Worm (Caenorhabditis elegans) whole organism, midembryonic: ENCODE measurements around the gene let-2.

Experiments used
- T22C8.4 ChIP-seq: fragments of 200-800 bp; sonication (Bioruptor generic); IDR thresholded peaks from 2 replicates; pipeline ENCODE4 v1.3.6; 2022; ENCODE audit warnings: missing genetic modification characterization, missing compliant biosample characterization
- cog-1 ChIP-seq: sonication (generic microtip); optimal IDR thresholded peaks from 2 replicates; lab custom pipeline; 2016; ENCODE audit warnings: missing genetic modification characterization, missing compliant biosample characterization
- flt-1 ChIP-seq: fragments of 200-800 bp; sonication (Bioruptor generic); IDR thresholded peaks from 2 replicates; pipeline ENCODE4 v1.3.6; 2022; ENCODE audit warnings: missing genetic modification characterization, missing compliant biosample characterization
- klf-2 ChIP-seq: fragments of 200-800 bp; sonication (Bioruptor generic); conservative IDR thresholded peaks from 2 replicates; pipeline ENCODE4 v1.3.6; 2022; ENCODE audit warnings: missing genetic modification reagents, missing genetic modification characterization, missing compliant biosample characterization
- med-1 ChIP-seq: sonication (generic microtip); optimal IDR thresholded peaks from 2 replicates; lab custom pipeline; 2017; ENCODE audit warnings: missing genetic modification characterization, mild to moderate bottlenecking, missing compliant biosample characterization, antibody characterized with exemption, missing genetic modification reagents; ENCODE audit not compliant: insufficient read depth
- ref-1 ChIP-seq: fragments of 200-800 bp; sonication (Bioruptor generic); conservative IDR thresholded peaks from 2 replicates; pipeline ENCODE4 v1.3.6; 2022; ENCODE audit warnings: missing genetic modification reagents, missing genetic modification characterization, missing compliant biosample characterization
- tab-1 ChIP-seq: fragments of 200-800 bp; sonication (Bioruptor generic); IDR thresholded peaks from 2 replicates; pipeline ENCODE4 v1.3.6; 2022; ENCODE audit warnings: missing genetic modification characterization, missing compliant biosample characterization
- ztf-23 ChIP-seq: fragments of 200-800 bp; sonication (Bioruptor generic); IDR thresholded peaks from 2 replicates; pipeline ENCODE4 v1.3.6; 2022; ENCODE audit warnings: missing genetic modification reagents, missing genetic modification characterization, missing compliant biosample characterization
- ztf-29 ChIP-seq: fragments of 200-800 bp; sonication (Bioruptor generic); IDR thresholded peaks from 2 replicates; pipeline ENCODE4 v1.3.6; 2022; ENCODE audit warnings: missing genetic modification reagents, missing genetic modification characterization, missing compliant biosample characterization

DNA sequence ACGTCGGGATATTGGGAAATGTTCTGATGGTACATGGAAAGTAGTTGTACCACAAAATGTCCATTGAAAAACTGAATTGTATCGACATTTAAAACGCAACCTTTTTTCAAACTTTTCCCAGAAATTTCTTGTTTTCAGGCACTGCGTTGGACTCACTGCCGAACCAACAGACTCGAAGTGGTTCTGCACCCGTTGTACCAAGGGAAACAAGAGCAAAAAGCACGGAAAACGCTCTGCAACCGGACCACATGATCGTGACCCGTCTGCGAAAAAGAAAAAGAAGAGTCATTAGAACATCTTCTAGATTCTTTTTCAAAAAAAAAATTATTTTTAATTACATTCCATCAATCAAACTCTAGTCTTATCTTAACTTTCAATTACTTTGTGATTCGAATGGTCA is 43.8 kb downstream of the let-2 start:
- TF ChIP-seq flt-1 (GFP tag; lab: Robert Waterston, UW) (no peak), klf-2 (GFP tag; lab: Robert Waterston, UW) (no peak), ref-1 (GFP tag; lab: Robert Waterston, UW) (no peak), ztf-29 (GFP tag; lab: Robert Waterston, UW) (no peak), tab-1 (GFP tag; lab: Robert Waterston, UW) (no peak), ztf-23 (GFP tag; lab: Robert Waterston, UW) (no peak), cog-1 (no peak), med-1 (GFP tag; lab: Kevin White, UChicago) (no peak), T22C8.4 (GFP tag; lab: Robert Waterston, UW) (no peak)
